Fruit fly (Drosophila melanogaster): Measurements from ENCODE around the gene Sf3a2.
A peak's percentile ranks its signal among the peaks of the same experiment; 100 is the strongest.

Sf3a2 gene

dm6 chr3L:12853423-12853822 lies 39.6 kb upstream of the Sf3a2 start, which contains the start of gene Ent3:
Gene Ent3, plus strand, starts transcription at chr3L:12853646.
- TF ChIP-seq Ets96B (tag; optimal IDR thresholded peaks at IDR 0.05) (no peak), salr (GFP tag; optimal IDR thresholded peaks at IDR 0.05) (no peak), lz (GFP tag; optimal IDR thresholded peaks at IDR 0.05) (no peak), CG10631 (GFP tag; optimal IDR thresholded peaks at IDR 0.05) (no peak), CG8319 (GFP tag; optimal IDR thresholded peaks at IDR 0.05) (no peak), fd85E (GFP tag; optimal IDR thresholded peaks at IDR 0.05) (no peak), dsx (GFP tag; optimal IDR thresholded peaks at IDR 0.05; ENCODE audit: poor library complexity, severe bottlenecking) (no peak), CG8119 (GFP tag; IDR thresholded peaks at IDR 0.05) (no peak), CG6792 (GFP tag; optimal IDR thresholded peaks at IDR 0.05) (no peak), OdsH (GFP tag; optimal IDR thresholded peaks at IDR 0.05) (no peak), CG7368 (GFP tag; optimal IDR thresholded peaks at IDR 0.05) (no peak), net (GFP tag; optimal IDR thresholded peaks at IDR 0.05) (no peak), topi (GFP tag; optimal IDR thresholded peaks at IDR 0.05) (no peak), Sox102F (GFP tag; optimal IDR thresholded peaks at IDR 0.05) (no peak), fkh (GFP tag; optimal IDR thresholded peaks at IDR 0.05) (no peak), Met (GFP tag; optimal IDR thresholded peaks at IDR 0.05) (no peak), CG11762 (GFP tag; optimal IDR thresholded peaks at IDR 0.05; ENCODE audit: insufficient read depth) (no peak), Lpt (GFP tag; optimal IDR thresholded peaks at IDR 0.05) (no peak), eg (GFP tag; IDR thresholded peaks at IDR 0.05) (no peak)

- TF ChIP-seq CG3032 (tag; optimal IDR thresholded peaks at IDR 0.05): peak; percentile 29
- TF ChIP-seq achi (GFP tag; optimal IDR thresholded peaks at IDR 0.05): no peak
- TF ChIP-seq CG11762 (GFP tag; optimal IDR thresholded peaks at IDR 0.05; ENCODE audit: insufficient read depth): no peak
- TF ChIP-seq CG16779 (tag; optimal IDR thresholded peaks at IDR 0.05): no peak
- TF ChIP-seq Ets21C (GFP tag; optimal IDR thresholded peaks at IDR 0.05): no peak
- TF ChIP-seq cyc (GFP tag; optimal IDR thresholded peaks at IDR 0.05): no peak
- no peak for TF ChIP-seq CG4318 (GFP tag; optimal IDR thresholded peaks at IDR 0.05)
- no peak for TF ChIP-seq Sox14 (GFP tag; optimal IDR thresholded peaks at IDR 0.05)
- no peak for TF ChIP-seq Eip78C (GFP tag)
- TF ChIP-seq Hr39 (GFP tag; optimal IDR thresholded peaks at IDR 0.05): no peak
- TF ChIP-seq CG10631 (GFP tag; optimal IDR thresholded peaks at IDR 0.05): no peak
- no peak for TF ChIP-seq CG31627 (GFP tag; optimal IDR thresholded peaks at IDR 0.05)
- peak; percentile 82 for TF ChIP-seq vri (GFP tag; optimal IDR thresholded peaks at IDR 0.05)
- no peak for TF ChIP-seq Eip75B (GFP tag; optimal IDR thresholded peaks at IDR 0.05)
- TF ChIP-seq CG11294 (GFP tag; IDR thresholded peaks at IDR 0.05): no peak
- TF ChIP-seq Eip93F (GFP tag; optimal IDR thresholded peaks at IDR 0.05): peak; percentile 50
- no peak for TF ChIP-seq CG6792 (GFP tag; optimal IDR thresholded peaks at IDR 0.05)
- no peak for TF ChIP-seq CG34406 (GFP tag; optimal IDR thresholded peaks at IDR 0.05)
- TF ChIP-seq CG11902 (GFP tag; optimal IDR thresholded peaks at IDR 0.05): no peak
- TF ChIP-seq CG9139 (GFP tag; optimal IDR thresholded peaks at IDR 0.05): no peak
- no peak for TF ChIP-seq Gug (GFP tag; IDR thresholded peaks at IDR 0.05)
- no peak for TF ChIP-seq OdsH (GFP tag; optimal IDR thresholded peaks at IDR 0.05)
- no peak for TF ChIP-seq topi (GFP tag; optimal IDR thresholded peaks at IDR 0.05)
- TF ChIP-seq Lpt (GFP tag; optimal IDR thresholded peaks at IDR 0.05): no peak
- no peak for TF ChIP-seq Sox102F (GFP tag; optimal IDR thresholded peaks at IDR 0.05)
- no peak for TF ChIP-seq CG15336 (GFP tag; IDR thresholded peaks at IDR 0.05)
- no peak for TF ChIP-seq CG1621 (tag; optimal IDR thresholded peaks at IDR 0.05)
- TF ChIP-seq CG6808 (GFP tag; optimal IDR thresholded peaks at IDR 0.05): no peak
- TF ChIP-seq dac (GFP tag; optimal IDR thresholded peaks at IDR 0.05): no peak
- no peak for TF ChIP-seq CG8119 (GFP tag; IDR thresholded peaks at IDR 0.05)
- no peak for TF ChIP-seq svp (GFP tag)
- no peak for TF ChIP-seq CG3919 (GFP tag; optimal IDR thresholded peaks at IDR 0.05)
- no peak for TF ChIP-seq Hr38 (GFP tag; optimal IDR thresholded peaks at IDR 0.05)
- peak; percentile 44 for TF ChIP-seq esn (GFP tag; optimal IDR thresholded peaks at IDR 0.05)
- no peak for TF ChIP-seq fkh (GFP tag; optimal IDR thresholded peaks at IDR 0.05)
- no peak for TF ChIP-seq CG8319 (GFP tag; optimal IDR thresholded peaks at IDR 0.05)
- TF ChIP-seq Ets96B (tag; optimal IDR thresholded peaks at IDR 0.05): peak; percentile 10
- TF ChIP-seq Smox (GFP tag; optimal IDR thresholded peaks at IDR 0.05): no peak
- TF ChIP-seq CG10669 (GFP tag; optimal IDR thresholded peaks at IDR 0.05): no peak
- no peak for TF ChIP-seq pdm3 (GFP tag; optimal IDR thresholded peaks at IDR 0.05)
- TF ChIP-seq lz (GFP tag; optimal IDR thresholded peaks at IDR 0.05): peak; percentile 40
- no peak for TF ChIP-seq Met (GFP tag; optimal IDR thresholded peaks at IDR 0.05)
- peak; percentile 8 for TF ChIP-seq CG8632 (GFP tag; optimal IDR thresholded peaks at IDR 0.05)
- TF ChIP-seq CG6163 (GFP tag; IDR thresholded peaks at IDR 0.05): no peak
Measured at dm6 chr3L:12849867-12850301, 36.1 kb upstream of the Sf3a2 start, which contains the start of the genes CG10948 and Wbp2. Gene CG10948, minus strand, starts transcription at chr3L:12850117. Gene Wbp2, plus strand, starts transcription at chr3L:12850165.
